Worm (Caenorhabditis elegans) whole organism, L4/young adult: ENCODE measurements around the gene ZK721.4.
A peak's percentile ranks its signal among the peaks of the same experiment; 100 is the strongest.
"Not testable (repeated sequence)": the region's sequence is repeated elsewhere in the genome, so short reads cannot be mapped to it uniquely, and the experiment has no call there.

Source experiments
- W03F9.2 ChIP-seq: fragments of 150-350 bp; optimal IDR thresholded peaks from 2 replicates; lab custom pipeline; 2014; ENCODE audit warnings: missing biosample characterization, missing genetic modification characterization
- dao-5 ChIP-seq: sonication (generic microtip); optimal IDR thresholded peaks from 2 replicates; lab custom pipeline; 2016; ENCODE audit warnings: missing genotype, missing genetic modification characterization, moderate library complexity, missing compliant biosample characterization
- him-1 ChIP-seq: sonication (generic microtip); optimal IDR thresholded peaks from 2 replicates; lab custom pipeline; 2016; ENCODE audit warnings: missing genotype, missing genetic modification reagents, missing genetic modification characterization, missing compliant biosample characterization

ZK721.4 gene

ce11 chrX:8778558-8778957 lies at the start of gene ZK721.4:
Gene ZK721.4, plus strand, starts transcription at chrX:8778858.
- TF ChIP-seq W03F9.2 (tag; lab: Kevin White, UChicago) (no peak), dao-5 (tag; lab: Kevin White, UChicago) (no peak)

- TF ChIP-seq W03F9.2, him-1, dao-5 (tag; lab: Kevin White, UChicago): not testable (repeated sequence)
These were observed 46.8 kb upstream of the ZK721.4 start, which contains the start of gene M02D8.6 for ce11 chrX:8731822-8732221. Gene M02D8.6, minus strand, starts transcription at chrX:8731922.

ce11 chrX:8736965-8737464 lies 41.6 kb upstream of the ZK721.4 start, which contains the start of gene M02D8.3:
Gene M02D8.3, minus strand, starts transcription at chrX:8737015.
- peak; percentile 68 for TF ChIP-seq W03F9.2 (tag; lab: Kevin White, UChicago)
- TF ChIP-seq dao-5 (tag; lab: Kevin White, UChicago) = no peak
- TF ChIP-seq him-1 (tag; lab: Kevin White, UChicago) = no peak

ce11 chrX:8737801-8738200 lies 40.9 kb upstream of the ZK721.4 start:
- no peak for TF ChIP-seq him-1 (tag; lab: Kevin White, UChicago)
- TF ChIP-seq dao-5 (tag; lab: Kevin White, UChicago) = no peak
- no peak for TF ChIP-seq W03F9.2 (tag; lab: Kevin White, UChicago)

- TF ChIP-seq W03F9.2 (tag; lab: Kevin White, UChicago) (no peak), dao-5 (tag; lab: Kevin White, UChicago) (no peak), him-1 (tag; lab: Kevin White, UChicago) (no peak)
These were observed 39.3 kb upstream of the ZK721.4 start, which contains the start of gene M02D8.2 for ce11 chrX:8739373-8739772. Gene M02D8.2, plus strand, starts transcription at chrX:8739673.

ce11 chrX:8741629-8742170 lies 37.0 kb upstream of the ZK721.4 start:
- TF ChIP-seq dao-5 (tag; lab: Kevin White, UChicago) (no peak), him-1 (tag; lab: Kevin White, UChicago) (no peak), W03F9.2 (tag; lab: Kevin White, UChicago) (no peak)

ce11 chrX:8742896-8743295 lies 35.8 kb upstream of the ZK721.4 start, which contains the start of gene M02D8.7:
Gene M02D8.7, minus strand, starts transcription at chrX:8742996.
- TF ChIP-seq W03F9.2 (tag; lab: Kevin White, UChicago) (no peak), dao-5 (tag; lab: Kevin White, UChicago) (no peak), him-1 (tag; lab: Kevin White, UChicago) (no peak)

ce11 chrX:8744192-8744985 lies 34.3 kb upstream of the ZK721.4 start:
- TF ChIP-seq dao-5 (tag; lab: Kevin White, UChicago) = no peak
- no peak for TF ChIP-seq him-1 (tag; lab: Kevin White, UChicago)
- TF ChIP-seq W03F9.2 (tag; lab: Kevin White, UChicago) = no peak

ce11 chrX:8745524-8745923 lies 33.1 kb upstream of the ZK721.4 start:
- TF ChIP-seq dao-5 (tag; lab: Kevin White, UChicago) (no peak), W03F9.2 (tag; lab: Kevin White, UChicago) (no peak), him-1 (tag; lab: Kevin White, UChicago) (no peak)

ce11 chrX:8750209-8750608 lies 28.4 kb upstream of the ZK721.4 start:
- TF ChIP-seq dao-5 (tag; lab: Kevin White, UChicago) (no peak), W03F9.2 (tag; lab: Kevin White, UChicago) (no peak)

ce11 chrX:8750660-8751059 lies 28.0 kb upstream of the ZK721.4 start, which contains the start of gene asns-2:
Gene asns-2, minus strand, starts transcription at chrX:8750941.
- no peak for TF ChIP-seq W03F9.2 (tag; lab: Kevin White, UChicago)
- no peak for TF ChIP-seq dao-5 (tag; lab: Kevin White, UChicago)
- no peak for TF ChIP-seq him-1 (tag; lab: Kevin White, UChicago)

ce11 chrX:8752546-8752945 lies 26.1 kb upstream of the ZK721.4 start:
- TF ChIP-seq him-1 (tag; lab: Kevin White, UChicago) (no peak), W03F9.2 (tag; lab: Kevin White, UChicago) (no peak), dao-5 (tag; lab: Kevin White, UChicago) (no peak)

- TF ChIP-seq him-1 (tag; lab: Kevin White, UChicago) = no peak
- no peak for TF ChIP-seq W03F9.2 (tag; lab: Kevin White, UChicago)
- TF ChIP-seq dao-5 (tag; lab: Kevin White, UChicago) = no peak
These were observed 24.3 kb upstream of the ZK721.4 start for ce11 chrX:8754285-8754795.
